Worm (Caenorhabditis elegans) whole organism, late embryonic: ENCODE data around the gene W01C8.1.

Experiments
- ceh-9 ChIP-seq: sonication (generic microtip); optimal IDR thresholded peaks from 2 replicates; lab custom pipeline; 2016; ENCODE audit warnings: mild to moderate bottlenecking, missing genetic modification characterization, inconsistent platforms, missing compliant biosample characterization
- elt-2 ChIP-seq: sonication (generic microtip); optimal IDR thresholded peaks from 2 replicates; lab custom pipeline; 2016; ENCODE audit warnings: missing genetic modification reagents, missing genetic modification characterization, missing compliant biosample characterization
- fkh-10 ChIP-seq: fragments of 150-350 bp; optimal IDR thresholded peaks from 2 replicates; lab custom pipeline; 2014; ENCODE audit warnings: missing biosample characterization, missing genetic modification reagents, missing genetic modification characterization
- nhr-232 ChIP-seq: sonication (generic microtip); optimal IDR thresholded peaks from 2 replicates; lab custom pipeline; 2016; ENCODE audit warnings: missing genetic modification characterization, missing compliant biosample characterization
- pat-9 ChIP-seq: fragments of 200-800 bp; sonication (Bioruptor generic); optimal IDR thresholded peaks from 2 replicates; lab custom pipeline; 2018; ENCODE audit warnings: mild to moderate bottlenecking, missing genetic modification characterization, moderate library complexity, missing compliant biosample characterization
- pqm-1 ChIP-seq: sonication (generic microtip); optimal IDR thresholded peaks from 2 replicates; lab custom pipeline; 2016; ENCODE audit warnings: missing genetic modification characterization, missing compliant biosample characterization
- unc-86 ChIP-seq: sonication (generic microtip); optimal IDR thresholded peaks from 2 replicates; lab custom pipeline; 2016; ENCODE audit warnings: missing genetic modification characterization, missing compliant biosample characterization

- TF ChIP-seq fkh-10 (GFP tag; lab: Kevin White, UChicago): no peak
- TF ChIP-seq ceh-9 (tag; lab: Kevin White, UChicago): no peak
- TF ChIP-seq pat-9 (tag; lab: Kevin White, UChicago): no peak
- TF ChIP-seq pqm-1: no peak
- no peak for TF ChIP-seq elt-2
- no peak for TF ChIP-seq nhr-232 (tag; lab: Kevin White, UChicago)
- TF ChIP-seq unc-86 (tag; lab: Kevin White, UChicago): no peak
Observed at ce11 chrX:5692099-5692498, at the start of gene W01C8.1.
